Fruit fly (Drosophila melanogaster) whole organism: ENCODE measurements around the gene CG7381.

ENCODE experiments used
- psq ChIP-seq: fragments of >200 bp; optimal IDR thresholded peaks from 2 replicates; lab custom pipeline; 2017
- usp ChIP-seq: fragments of >200 bp; optimal IDR thresholded peaks from 2 replicates; lab custom pipeline; 2017; ENCODE audit warnings: missing biosample characterization, missing genetic modification characterization, mixed read lengths

dm6 chr3R:12997550-12998233, 20.4 kb upstream of the CG7381 start, which contains the start of the genes CG17327, CG44194 and CG7518:
- TF ChIP-seq psq (lab: Kevin White, UChicago) (no peak), usp (GFP tag; lab: Kevin White, UChicago) (no peak)
